Fruit fly (Drosophila melanogaster): ENCODE measurements around the gene twit.

dm6 chr2L:20869804-20870295, 17.5 kb downstream of the twit start, which contains the start of gene CG14401:
- TF ChIP-seq woc (GFP tag; optimal IDR thresholded peaks at IDR 0.05) (no peak), br (GFP tag; optimal IDR thresholded peaks at IDR 0.05) (no peak), psq (GFP tag; optimal IDR thresholded peaks at IDR 0.05) (no peak), Mio (GFP tag; optimal IDR thresholded peaks at IDR 0.05) (no peak), fru (GFP tag; optimal IDR thresholded peaks at IDR 0.05) (no peak), Myc (optimal IDR thresholded peaks at IDR 0.05) (no peak), Sp1 (GFP tag; optimal IDR thresholded peaks at IDR 0.05) (no peak), rgr (GFP tag; optimal IDR thresholded peaks at IDR 0.05) (no peak), ey (GFP tag; optimal IDR thresholded peaks at IDR 0.05) (no peak), lola (GFP tag; optimal IDR thresholded peaks at IDR 0.05) (no peak), CG32264 (GFP tag; optimal IDR thresholded peaks at IDR 0.05) (no peak), pan (optimal IDR thresholded peaks at IDR 0.05) (no peak)
